Fruit fly (Drosophila melanogaster) ovary, adult (tissue): ENCODE measurements around the gene dpr17.

Experiments
- CG17801 ChIP-seq: fragments of 200-800 bp; optimal IDR thresholded peaks from 2 replicates; lab custom pipeline; 2019; ENCODE audit warnings: missing biosample characterization, mild to moderate bottlenecking, missing genetic modification characterization, moderate library complexity; ENCODE audit not compliant: partially characterized antibody

Gene dpr17

dm6 chr3R:12094588-12094987, at the start of gene dpr17:
Gene dpr17, plus strand, starts transcription at chr3R:12094876.
- TF ChIP-seq CG17801, result no peak

- TF ChIP-seq CG17801, result no peak
Observed at dm6 chr3R:12049113-12049512, 45.6 kb upstream of the dpr17 start, which contains the start of gene CG14739. Gene CG14739, minus strand, starts transcription at chr3R:12049213.

dm6 chr3R:12062844-12063243, 31.8 kb upstream of the dpr17 start, which contains the start of gene CG14740:
Gene CG14740, minus strand, starts transcription at chr3R:12062944.
- TF ChIP-seq CG17801, result no peak

dm6 chr3R:12078961-12079360, 15.7 kb upstream of the dpr17 start:
- TF ChIP-seq CG17801, result no peak

dm6 chr3R:12080370-12080968, 14.2 kb upstream of the dpr17 start:
- no peak for TF ChIP-seq CG17801

dm6 chr3R:12083537-12083936, 11.1 kb upstream of the dpr17 start:
- no peak for TF ChIP-seq CG17801

dm6 chr3R:12090549-12090948, 4.1 kb upstream of the dpr17 start, which contains the start of gene ATP8B:
Gene ATP8B, minus strand, starts transcription at chr3R:12090612.
- peak; percentile 39 for TF ChIP-seq CG17801

- no peak for TF ChIP-seq CG17801
Observed at dm6 chr3R:12113700-12114099, 19.0 kb downstream of the dpr17 start.

- TF ChIP-seq CG17801, result no peak
Observed at dm6 chr3R:12121161-12121560, 26.5 kb downstream of the dpr17 start.

- TF ChIP-seq CG17801, result no peak
Observed at dm6 chr3R:12124843-12125242, 30.2 kb downstream of the dpr17 start.

- TF ChIP-seq CG17801, result no peak
Observed at dm6 chr3R:12125431-12126027, 30.9 kb downstream of the dpr17 start.

dm6 chr3R:12128151-12128970, 33.7 kb downstream of the dpr17 start, which contains the start of gene CG4702:
Gene CG4702, minus strand, starts transcription at chr3R:12128201.
- no peak for TF ChIP-seq CG17801

dm6 chr3R:12158495-12158894, 63.8 kb downstream of the dpr17 start, which contains the start of gene dpr15:
Gene dpr15, minus strand, starts transcription at chr3R:12158595.
- TF ChIP-seq CG17801, result no peak
